Fruit fly (Drosophila melanogaster) whole organism, wandering third instar larva: Measurements from ENCODE around the gene Cpr62Ba.

Experiments used
- Dfd ChIP-seq: fragments of >200 bp; optimal IDR thresholded peaks from 2 replicates; lab custom pipeline; 2017; ENCODE audit warnings: missing biosample characterization, missing genetic modification characterization
- Hr78 ChIP-seq: fragments of >200 bp; optimal IDR thresholded peaks from 2 replicates; lab custom pipeline; 2017; ENCODE audit warnings: missing biosample characterization, missing genetic modification characterization
- OdsH ChIP-seq: fragments of 200-800 bp; sonication (Bioruptor generic); optimal IDR thresholded peaks from 2 replicates; lab custom pipeline; 2016; ENCODE audit warnings: missing biosample characterization, mild to moderate bottlenecking, missing genetic modification characterization
- Vsx2 ChIP-seq: fragments of 200-300, 225-300 bp; sonication (Bioruptor generic); optimal IDR thresholded peaks from 2 replicates; lab custom pipeline; 2018; ENCODE audit warnings: missing biosample characterization, missing genetic modification characterization; ENCODE audit not compliant: partially characterized antibody
- brk ChIP-seq: fragments of 200-800 bp; sonication (Bioruptor generic); optimal IDR thresholded peaks from 2 replicates; lab custom pipeline; 2016; ENCODE audit warnings: missing biosample characterization, mild to moderate bottlenecking, missing genetic modification characterization
- dsf ChIP-seq: sonication (Bioruptor generic); optimal IDR thresholded peaks from 2 replicates; lab custom pipeline; 2016; ENCODE audit warnings: missing biosample characterization, missing genetic modification characterization, borderline replicate concordance
- fru ChIP-seq: fragments of 200-800 bp; sonication (Bioruptor generic); optimal IDR thresholded peaks from 3 replicates; lab custom pipeline; 2016; ENCODE audit warnings: missing biosample characterization, mild to moderate bottlenecking, missing genetic modification characterization
- lola ChIP-seq: fragments of >200 bp; optimal IDR thresholded peaks from 2 replicates; lab custom pipeline; 2017; ENCODE audit warnings: missing biosample characterization, missing genetic modification characterization
- pan ChIP-seq: fragments of >200 bp; optimal IDR thresholded peaks from 2 replicates; lab custom pipeline; 2017
- psq ChIP-seq: fragments of 200-800 bp; sonication (Bioruptor generic); optimal IDR thresholded peaks from 3 replicates; lab custom pipeline; 2017; ENCODE audit warnings: missing biosample characterization, mild to moderate bottlenecking, missing genetic modification characterization, moderate library complexity
- rgr ChIP-seq: fragments of 200-800 bp; sonication (Bioruptor generic); optimal IDR thresholded peaks from 3 replicates; lab custom pipeline; 2016; ENCODE audit warnings: missing biosample characterization, mild to moderate bottlenecking, missing genetic modification characterization

dm6 chr3L:1822365-1822764 is 9.2 kb downstream of the Cpr62Ba start:
- no peak for TF ChIP-seq rgr (GFP tag; lab: Kevin White, UChicago)
- no peak for TF ChIP-seq psq
- no peak for TF ChIP-seq Hr78 (GFP tag; lab: Kevin White, UChicago)
- TF ChIP-seq brk = no peak
- no peak for TF ChIP-seq OdsH (GFP tag; lab: Kevin White, UChicago)
- TF ChIP-seq lola (GFP tag; lab: Kevin White, UChicago) = no peak
- TF ChIP-seq pan (lab: Kevin White, UChicago) = no peak
- no peak for TF ChIP-seq Dfd (GFP tag; lab: Kevin White, UChicago)
- TF ChIP-seq fru (GFP tag; lab: Kevin White, UChicago) = no peak
- TF ChIP-seq Vsx2 (GFP tag; lab: Kevin White, UChicago) = no peak
- TF ChIP-seq dsf (GFP tag; lab: Kevin White, UChicago) = no peak
